Worm (Caenorhabditis elegans) whole organism, young adult: ENCODE measurements around the gene R10E4.7.

ENCODE experiments used
- B0019.2 ChIP-seq: fragments of 200-800 bp; sonication (Bioruptor generic); conservative IDR thresholded peaks from 2 replicates; pipeline ENCODE4 v1.3.6; 2022; ENCODE audit warnings: missing genetic modification reagents, missing genetic modification characterization, missing compliant biosample characterization
- B0035.1 ChIP-seq: sonication (generic microtip); optimal IDR thresholded peaks from 2 replicates; lab custom pipeline; 2016; ENCODE audit warnings: missing genetic modification characterization, mild to moderate bottlenecking, missing compliant biosample characterization, missing genotype, missing genetic modification reagents
- C17E4.6 ChIP-seq: fragments of 200-800 bp; sonication (Bioruptor generic); IDR thresholded peaks from 2 replicates; pipeline ENCODE4 v1.3.6; 2022; ENCODE audit warnings: missing genetic modification reagents, missing genetic modification characterization, missing compliant biosample characterization
- D2030.7 ChIP-seq: fragments of 200-800 bp; sonication (Bioruptor generic); IDR thresholded peaks from 2 replicates; pipeline ENCODE4 v1.3.6; 2022; ENCODE audit warnings: missing genetic modification reagents, missing genetic modification characterization, missing compliant biosample characterization
- F10E7.11 ChIP-seq: sonication (generic microtip); optimal IDR thresholded peaks from 2 replicates; lab custom pipeline; 2017; ENCODE audit warnings: mild to moderate bottlenecking, missing genetic modification characterization, moderate library complexity, missing compliant biosample characterization
- F37B4.10 ChIP-seq: fragments of 200-800 bp; sonication (Bioruptor generic); IDR thresholded peaks from 2 replicates; pipeline ENCODE4 v1.3.6; 2022; ENCODE audit warnings: missing genetic modification characterization, missing compliant biosample characterization
- F52B5.7 ChIP-seq: sonication (generic microtip); optimal IDR thresholded peaks from 2 replicates; lab custom pipeline; 2016; ENCODE audit warnings: mild to moderate bottlenecking, missing genetic modification characterization, missing compliant biosample characterization
- T07F8.4 ChIP-seq: sonication (generic microtip); optimal IDR thresholded peaks from 2 replicates; lab custom pipeline; 2016; ENCODE audit warnings: mild to moderate bottlenecking, missing genetic modification characterization, moderate library complexity, missing compliant biosample characterization
- T26A5.8 ChIP-seq: sonication (generic microtip); optimal IDR thresholded peaks from 2 replicates; lab custom pipeline; 2016; ENCODE audit warnings: missing genetic modification characterization, missing compliant biosample characterization
- Y56A3A.18 ChIP-seq: fragments of 200-800 bp; sonication (Bioruptor generic); IDR thresholded peaks from 2 replicates; pipeline ENCODE4 v1.3.6; 2022; ENCODE audit warnings: missing genetic modification reagents, missing genetic modification characterization, missing compliant biosample characterization
- ZK185.1 ChIP-seq: sonication (generic microtip); optimal IDR thresholded peaks from 2 replicates; lab custom pipeline; 2016; ENCODE audit warnings: mild to moderate bottlenecking, missing genetic modification characterization, missing compliant biosample characterization; ENCODE audit not compliant: poor library complexity, severe bottlenecking
- athp-1 ChIP-seq: sonication (generic microtip); optimal IDR thresholded peaks from 2 replicates; lab custom pipeline; 2017; ENCODE audit warnings: mild to moderate bottlenecking, missing genetic modification characterization, missing compliant biosample characterization
- bed-2 ChIP-seq: fragments of 200-800 bp; sonication (Bioruptor generic); IDR thresholded peaks from 2 replicates; pipeline ENCODE4 v1.3.6; 2022; ENCODE audit warnings: missing genetic modification reagents, missing genetic modification characterization, missing compliant biosample characterization
- cebp-1 ChIP-seq, 2 experiments: fragments of 200-800 bp in 1 of 2; sonication (Bioruptor generic) in 1 of 2; sonication (generic microtip) in 1 of 2; IDR thresholded peaks in 1 of 2; optimal IDR thresholded peaks in 1 of 2; 2 replicates each; pipeline versions ENCODE4 v1.3.6 to Lab custom; 2017 to 2022; ENCODE audit warnings: missing compliant biosample characterization in 2 of 2, missing genetic modification characterization in 2 of 2, mild to moderate bottlenecking in 1 of 2, missing genetic modification reagents in 1 of 2, moderate library complexity in 1 of 2
- ceh-100 ChIP-seq: fragments of 200-800 bp; sonication (Bioruptor generic); IDR thresholded peaks from 2 replicates; pipeline ENCODE4 v1.3.6; 2022; ENCODE audit warnings: missing genetic modification reagents, missing genetic modification characterization, missing compliant biosample characterization
- die-1 ChIP-seq: sonication (generic microtip); optimal IDR thresholded peaks from 2 replicates; lab custom pipeline; 2016; ENCODE audit warnings: missing genotype, mild to moderate bottlenecking, missing genetic modification characterization, missing compliant biosample characterization
- egrh-3 ChIP-seq: fragments of 200-800 bp; sonication (Bioruptor generic); IDR thresholded peaks from 2 replicates; pipeline ENCODE4 v1.3.6; 2022; ENCODE audit warnings: missing genetic modification reagents, missing genetic modification characterization, missing compliant biosample characterization
- fkh-3 ChIP-seq: sonication (generic microtip); optimal IDR thresholded peaks from 2 replicates; lab custom pipeline; 2016; ENCODE audit warnings: mild to moderate bottlenecking, missing genetic modification characterization, missing compliant biosample characterization
- gei-17 ChIP-seq: fragments of 200-800 bp; sonication (Bioruptor generic); optimal IDR thresholded peaks from 2 replicates; lab custom pipeline; 2018; ENCODE audit warnings: mild to moderate bottlenecking, missing genetic modification characterization, missing compliant biosample characterization
- hmg-1.2 ChIP-seq: fragments of 200-800 bp; sonication (Bioruptor generic); IDR thresholded peaks from 2 replicates; pipeline ENCODE4 v1.3.6; 2022; ENCODE audit warnings: missing genetic modification reagents, missing genetic modification characterization, missing compliant biosample characterization
- madf-10 ChIP-seq: sonication (generic microtip); optimal IDR thresholded peaks from 2 replicates; lab custom pipeline; 2016; ENCODE audit warnings: mild to moderate bottlenecking, missing genetic modification characterization, missing compliant biosample characterization
- madf-6 ChIP-seq: fragments of 200-800 bp; sonication (Bioruptor generic); IDR thresholded peaks from 2 replicates; pipeline ENCODE4 v1.3.6; 2022; ENCODE audit warnings: missing genetic modification reagents, missing genetic modification characterization, missing compliant biosample characterization
- mes-4 ChIP-seq: sonication (generic microtip); optimal IDR thresholded peaks from 2 replicates; lab custom pipeline; 2016; ENCODE audit warnings: missing genotype, missing genetic modification characterization, missing compliant biosample characterization
- nfyb-1 ChIP-seq: fragments of 200-800 bp; sonication (Bioruptor generic); IDR thresholded peaks from 2 replicates; pipeline ENCODE4 v1.3.6; 2022; ENCODE audit warnings: missing genetic modification reagents, missing genetic modification characterization, missing compliant biosample characterization
- pbrm-1 ChIP-seq: fragments of 200-800 bp; sonication (Bioruptor generic); IDR thresholded peaks from 2 replicates; pipeline ENCODE4 v1.3.6; 2022; ENCODE audit warnings: missing genetic modification reagents, missing genetic modification characterization, missing compliant biosample characterization
- sea-2 ChIP-seq: fragments of 200-800 bp; sonication (Bioruptor generic); IDR thresholded peaks from 2 replicates; pipeline ENCODE4 v1.3.6; 2022; ENCODE audit warnings: missing genetic modification characterization, missing compliant biosample characterization
- snpc-3.4 ChIP-seq: sonication (generic microtip); optimal IDR thresholded peaks from 2 replicates; lab custom pipeline; 2017; ENCODE audit warnings: missing genetic modification characterization, mild to moderate bottlenecking, missing compliant biosample characterization, antibody characterized with exemption, moderate library complexity, missing genotype, missing genetic modification reagents
- snpc-4 ChIP-seq, 5 experiments: fragments of 150-350 bp in 1 of 5; sonication (generic microtip) in 4 of 5; optimal IDR thresholded peaks; 2 replicates each; lab custom pipeline; 2014 to 2018; ENCODE audit warnings: missing genetic modification characterization in 5 of 5, missing biosample characterization in 3 of 5, antibody characterized with exemption in 2 of 5, mild to moderate bottlenecking in 2 of 5, missing compliant biosample characterization in 2 of 5, missing genotype in 2 of 5, moderate library complexity in 2 of 5, missing genetic modification reagents in 1 of 5
- tbx-9 ChIP-seq: sonication (generic microtip); optimal IDR thresholded peaks from 2 replicates; lab custom pipeline; 2016; ENCODE audit warnings: borderline replicate concordance, missing genetic modification characterization, inconsistent platforms, missing compliant biosample characterization
- zfh-2 ChIP-seq: fragments of 200-800 bp; sonication (Bioruptor generic); conservative IDR thresholded peaks from 2 replicates; pipeline ENCODE4 v1.3.6; 2022; ENCODE audit warnings: missing genetic modification reagents, missing genetic modification characterization, missing compliant biosample characterization
- ztf-22 ChIP-seq: fragments of 200-800 bp; sonication (Bioruptor generic); optimal IDR thresholded peaks from 2 replicates; lab custom pipeline; 2018; ENCODE audit warnings: mild to moderate bottlenecking, missing genetic modification characterization, moderate library complexity, missing compliant biosample characterization
- ztf-28 ChIP-seq: fragments of 200-800 bp; sonication (Bioruptor generic); IDR thresholded peaks from 2 replicates; pipeline ENCODE4 v1.3.6; 2022; ENCODE audit warnings: missing genetic modification reagents, missing genetic modification characterization, missing compliant biosample characterization

Gene R10E4.7

DNA sequence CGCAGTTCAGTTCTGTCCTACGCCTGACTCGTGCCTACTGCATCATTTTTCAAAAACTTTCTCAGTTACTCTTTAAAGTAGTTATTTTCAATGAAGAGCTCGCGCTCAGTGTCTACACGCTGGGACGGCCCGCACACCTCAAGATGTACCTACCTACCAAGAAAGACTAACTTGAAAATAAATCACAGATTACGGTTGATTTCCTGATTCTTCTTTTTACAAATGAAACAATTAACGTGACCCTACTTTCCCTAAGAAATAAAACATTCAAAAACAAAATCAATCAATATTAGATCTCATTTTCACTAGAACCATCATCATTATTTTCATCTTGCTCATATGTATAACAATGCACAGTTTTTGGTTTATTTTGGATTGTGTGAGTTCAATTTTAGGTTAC lies 26.8 kb downstream of the R10E4.7 start, which contains the start of gene H38K22.7:
H38K22.7 (plus strand) TSS at position 301 of the 400 bp plus-strand sequence.
- TF ChIP-seq C17E4.6 (GFP tag; lab: Robert Waterston, UW) = no peak
- TF ChIP-seq athp-1 (tag; lab: Kevin White, UChicago) = no peak
- TF ChIP-seq cebp-1 (GFP tag; IDR thresholded peaks at IDR 0.05; lab: Robert Waterston, UW) = no peak
- TF ChIP-seq cebp-1 (tag; optimal IDR thresholded peaks at IDR 0.05; lab: Kevin White, UChicago) = no peak
- TF ChIP-seq T26A5.8 (tag; lab: Kevin White, UChicago) = no peak
- no peak for TF ChIP-seq sea-2 (GFP tag; lab: Robert Waterston, UW)
- no peak for TF ChIP-seq gei-17 (GFP tag; lab: Kevin White, UChicago)
- no peak for TF ChIP-seq snpc-3.4 (tag; lab: Kevin White, UChicago)
- TF ChIP-seq F37B4.10 = no peak
- no peak for TF ChIP-seq B0019.2 (GFP tag; lab: Robert Waterston, UW)
- no peak for TF ChIP-seq tbx-9
- TF ChIP-seq madf-6 (GFP tag; lab: Robert Waterston, UW) = no peak
- no peak for TF ChIP-seq pbrm-1 (GFP tag; lab: Robert Waterston, UW)
- TF ChIP-seq T07F8.4 (tag; lab: Kevin White, UChicago) = no peak
- no peak for TF ChIP-seq B0035.1
- TF ChIP-seq zfh-2 = no peak
- TF ChIP-seq madf-10 (tag; lab: Kevin White, UChicago) = no peak

DNA sequence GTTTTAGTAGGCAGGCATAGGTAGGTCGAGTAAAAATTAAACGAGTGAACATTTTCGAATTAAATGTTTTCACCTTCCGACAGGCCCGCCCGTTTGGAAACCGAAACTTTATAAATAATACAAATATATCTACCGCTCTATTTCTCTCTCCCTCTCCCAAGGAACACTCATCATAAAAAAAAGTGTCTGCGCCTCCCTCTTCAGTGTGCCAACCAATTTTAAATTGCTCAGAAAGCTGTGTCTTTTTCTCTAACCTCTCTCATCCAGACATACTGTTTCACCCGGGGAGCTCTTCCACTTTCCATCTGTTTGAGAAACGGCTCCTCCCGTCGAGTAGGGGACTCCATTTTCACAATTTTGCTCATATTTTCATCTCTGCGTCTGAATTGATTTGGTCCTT lies 28.5 kb downstream of the R10E4.7 start:
- TF ChIP-seq ZK185.1 (tag; lab: Kevin White, UChicago) = peak; percentile 5
- TF ChIP-seq hmg-1.2 (GFP tag; lab: Robert Waterston, UW) = peak; percentile 73; the same call in 1 of the 2 replicates
- TF ChIP-seq die-1 (tag; lab: Kevin White, UChicago) = no peak

DNA sequence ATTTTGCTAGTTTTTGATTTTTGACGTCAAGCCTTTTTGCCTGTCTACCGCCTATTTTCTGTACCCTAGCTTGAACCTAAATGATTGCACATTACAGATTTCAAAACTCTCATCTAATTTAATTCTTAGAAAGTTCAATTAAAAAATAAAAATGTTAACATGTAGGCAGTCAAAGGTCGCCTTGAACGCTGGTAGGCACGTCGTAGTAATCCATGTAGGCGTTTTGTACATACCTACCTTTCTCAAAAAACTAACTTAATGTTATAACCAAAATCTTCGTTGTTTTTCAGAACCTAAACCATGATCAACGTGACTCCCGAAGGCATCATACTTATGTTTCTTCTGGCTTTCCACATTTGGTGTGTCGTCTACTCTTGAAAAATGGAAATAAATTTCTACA lies 29.2 kb downstream of the R10E4.7 start, which contains the start of gene H38K22.9:
H38K22.9 (plus strand) TSS at position 301 of the 400 bp plus-strand sequence.
- TF ChIP-seq ztf-28 (GFP tag; lab: Robert Waterston, UW) = no peak
- no peak for TF ChIP-seq D2030.7 (GFP tag; lab: Robert Waterston, UW)
- no peak for TF ChIP-seq mes-4
- no peak for TF ChIP-seq F10E7.11 (tag; lab: Kevin White, UChicago)
- TF ChIP-seq fkh-3 (tag; lab: Kevin White, UChicago) = no peak
- TF ChIP-seq T26A5.8 (tag; lab: Kevin White, UChicago) = no peak
- no peak for TF ChIP-seq snpc-4 (GFP tag; optimal IDR thresholded peaks at IDR 0.05; lab: Kevin White, UChicago)
- TF ChIP-seq snpc-4 (tag; optimal IDR thresholded peaks at IDR 0.05; lab: Kevin White, UChicago) = no peak
- TF ChIP-seq egrh-3 (GFP tag; lab: Robert Waterston, UW) = no peak
- no peak for TF ChIP-seq Y56A3A.18 (GFP tag; lab: Robert Waterston, UW)
- no peak for TF ChIP-seq ztf-22
- TF ChIP-seq ceh-100 (GFP tag; lab: Robert Waterston, UW) = no peak
- no peak for TF ChIP-seq bed-2 (GFP tag; lab: Robert Waterston, UW)
- TF ChIP-seq, all 124 proteins: peak for 0

DNA sequence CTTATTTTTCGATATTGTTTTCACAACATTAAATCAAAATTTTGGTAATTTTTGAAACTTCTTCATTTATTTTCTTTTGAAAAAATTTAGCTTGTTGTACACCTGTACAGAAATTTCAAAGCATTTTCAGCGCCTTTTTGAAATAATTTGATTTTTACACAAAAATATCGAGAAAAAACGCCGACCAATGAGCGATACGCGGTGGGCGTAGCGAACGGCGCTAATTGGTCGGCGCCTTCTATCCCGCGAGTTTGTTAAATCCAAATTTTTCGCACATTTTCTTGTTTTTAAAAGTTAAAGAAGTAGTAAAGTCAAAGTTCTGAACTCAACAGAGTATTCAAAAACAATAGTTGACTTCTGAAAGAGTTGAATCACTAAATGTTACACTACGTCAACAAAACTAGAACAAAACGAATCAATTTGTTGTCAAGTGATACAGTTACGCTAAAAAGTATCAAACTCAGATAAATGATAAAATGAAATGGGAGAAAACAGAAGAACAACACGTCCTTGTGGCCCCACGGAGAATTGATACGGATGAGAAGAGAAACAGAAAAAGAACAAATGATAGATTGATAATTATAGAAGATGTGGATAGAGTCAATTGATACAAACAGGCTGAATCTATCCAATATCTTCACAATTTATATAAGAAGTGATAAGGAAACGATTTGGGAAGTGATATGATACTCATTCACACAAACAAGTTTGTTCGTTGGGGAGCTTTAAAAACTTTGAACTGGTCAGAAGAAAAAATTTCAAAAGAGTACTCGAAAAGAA lies 33.8 kb downstream of the R10E4.7 start:
- TF ChIP-seq nfyb-1 (GFP tag; lab: Robert Waterston, UW) (peak; percentile 56; the same call in 1 of the 2 replicates), F52B5.7 (no peak)
